Worm (Caenorhabditis elegans) whole organism, L1 larva: ENCODE data around the gene F52G3.1.

Experiments
- C04F5.9 ChIP-seq: sonication (generic microtip); optimal IDR thresholded peaks from 2 replicates; lab custom pipeline; 2016; ENCODE audit warnings: missing genetic modification characterization, missing compliant biosample characterization
- F16B12.6 ChIP-seq: fragments of 150-350 bp; optimal IDR thresholded peaks from 2 replicates; lab custom pipeline; 2014; ENCODE audit warnings: missing biosample characterization, missing genetic modification characterization
- Y116A8C.19 ChIP-seq: sonication (generic microtip); optimal IDR thresholded peaks from 2 replicates; lab custom pipeline; 2016; ENCODE audit warnings: missing compliant biosample characterization, missing genetic modification characterization, borderline replicate concordance
- aha-1 ChIP-seq: fragments of 150-350 bp; optimal IDR thresholded peaks from 2 replicates; lab custom pipeline; 2014; ENCODE audit warnings: missing biosample characterization, missing genetic modification characterization
- alr-1 ChIP-seq: fragments of 200-800 bp; sonication (Bioruptor generic); optimal IDR thresholded peaks from 2 replicates; lab custom pipeline; 2018; ENCODE audit warnings: borderline replicate concordance, mild to moderate bottlenecking, missing genetic modification characterization, missing compliant biosample characterization
- aly-2 ChIP-seq: fragments of 150-350 bp; optimal IDR thresholded peaks from 2 replicates; lab custom pipeline; 2014; ENCODE audit warnings: missing biosample characterization, missing genetic modification characterization
- ama-1 ChIP-seq: fragments of 150-350 bp; optimal IDR thresholded peaks from 2 replicates; lab custom pipeline; 2014
- ceh-63 ChIP-seq: fragments of 200-800 bp; sonication (Bioruptor generic); optimal IDR thresholded peaks from 2 replicates; lab custom pipeline; 2018; ENCODE audit warnings: mild to moderate bottlenecking, missing genetic modification characterization, missing compliant biosample characterization
- ceh-82 ChIP-seq, 3 experiments: fragments of 150-350 bp in 1 of 3; sonication (generic microtip) in 2 of 3; optimal IDR thresholded peaks; 2 replicates each; lab custom pipeline; 2014 to 2017; ENCODE audit warnings: missing biosample characterization in 3 of 3, missing genetic modification characterization in 3 of 3
- ceh-88 ChIP-seq: fragments of 200-800 bp; sonication (Bioruptor generic); IDR thresholded peaks from 2 replicates; pipeline ENCODE4 v1.3.6; 2022; ENCODE audit warnings: missing genetic modification characterization, missing compliant biosample characterization
- ces-1 ChIP-seq: fragments of 150-350 bp; optimal IDR thresholded peaks from 2 replicates; lab custom pipeline; 2014; ENCODE audit warnings: missing biosample characterization, missing genetic modification reagents, missing genetic modification characterization
- dpl-1 ChIP-seq, 3 experiments: fragments of 150-350 bp in 2 of 3; sonication (generic microtip) in 1 of 3; optimal IDR thresholded peaks; 2 replicates each; lab custom pipeline; 2014 to 2017; ENCODE audit warnings: missing biosample characterization in 3 of 3, missing genetic modification characterization in 3 of 3, missing genetic modification reagents in 3 of 3
- efl-1 ChIP-seq, 4 experiments: fragments of 150-350 bp; optimal IDR thresholded peaks in 3 of 4; peaks in 1 of 4; 1 replicate in 1 of 4; 2 replicates in 3 of 4; lab custom pipeline; 2014; ENCODE audit warnings: missing biosample characterization in 2 of 4, missing genetic modification characterization in 2 of 4, missing genetic modification reagents in 2 of 4
- efl-3 ChIP-seq: fragments of 200-800 bp; sonication (Bioruptor generic); optimal IDR thresholded peaks from 2 replicates; lab custom pipeline; 2018; ENCODE audit warnings: mild to moderate bottlenecking, missing genetic modification characterization, missing compliant biosample characterization
- egl-13 ChIP-seq: sonication (generic microtip); optimal IDR thresholded peaks from 2 replicates; lab custom pipeline; 2016; ENCODE audit warnings: missing genotype, missing genetic modification reagents, missing genetic modification characterization, missing compliant biosample characterization
- egl-27 ChIP-seq, 2 experiments: fragments of 150-350 bp in 1 of 2; sonication (generic microtip); optimal IDR thresholded peaks; 3 replicates each; lab custom pipeline; 2017 to 2018; ENCODE audit warnings: missing biosample characterization in 2 of 2, missing genetic modification characterization in 2 of 2, missing genetic modification reagents in 2 of 2
- elt-2 ChIP-seq: sonication (generic microtip); optimal IDR thresholded peaks from 2 replicates; lab custom pipeline; 2016; ENCODE audit warnings: missing genetic modification characterization, mild to moderate bottlenecking, inconsistent platforms, missing compliant biosample characterization, missing genetic modification reagents
- elt-3 ChIP-seq, 6 experiments: fragments of 150-350 bp in 1 of 6; sonication (generic microtip); optimal IDR thresholded peaks; 2 replicates each; lab custom pipeline; 2017 to 2018; ENCODE audit warnings: missing biosample characterization in 6 of 6, missing genetic modification characterization in 6 of 6, inconsistent platforms in 1 of 6
- fkh-4 ChIP-seq: sonication (generic microtip); optimal IDR thresholded peaks from 2 replicates; lab custom pipeline; 2016; ENCODE audit warnings: missing compliant biosample characterization, missing genetic modification characterization, borderline replicate concordance
- fos-1 ChIP-seq: fragments of 150-350 bp; optimal IDR thresholded peaks from 2 replicates; lab custom pipeline; 2014; ENCODE audit warnings: missing biosample characterization, missing genetic modification characterization
- grh-1 ChIP-seq: fragments of 200-800 bp; sonication (Bioruptor generic); IDR thresholded peaks from 2 replicates; pipeline ENCODE4 v1.3.6; 2022; ENCODE audit warnings: missing genetic modification reagents, missing genetic modification characterization, missing compliant biosample characterization
- hlh-17 ChIP-seq: fragments of 200-800 bp; sonication (Bioruptor generic); optimal IDR thresholded peaks from 2 replicates; lab custom pipeline; 2018; ENCODE audit warnings: missing genetic modification characterization, mild to moderate bottlenecking, missing compliant biosample characterization, moderate library complexity, borderline replicate concordance
- hpl-2 ChIP-seq: fragments of 150-350 bp; optimal IDR thresholded peaks from 2 replicates; lab custom pipeline; 2014; ENCODE audit warnings: missing biosample characterization, missing genetic modification reagents, missing genetic modification characterization
- irx-1 ChIP-seq: sonication (generic microtip); optimal IDR thresholded peaks from 2 replicates; lab custom pipeline; 2016; ENCODE audit warnings: missing genetic modification characterization, missing compliant biosample characterization
- isw-1 ChIP-seq: fragments of 200-800 bp; sonication (Bioruptor generic); IDR thresholded peaks from 2 replicates; pipeline ENCODE4 v1.3.6; 2022; ENCODE audit warnings: missing genetic modification characterization, missing compliant biosample characterization
- jun-1 ChIP-seq: fragments of 150-350 bp; optimal IDR thresholded peaks from 2 replicates; lab custom pipeline; 2014; ENCODE audit warnings: missing biosample characterization, missing genetic modification reagents, missing genetic modification characterization
- lin-14 ChIP-seq: fragments of 200-800 bp; sonication (Bioruptor generic); optimal IDR thresholded peaks from 2 replicates; lab custom pipeline; 2018; ENCODE audit warnings: mild to moderate bottlenecking, missing genetic modification characterization, moderate library complexity, missing compliant biosample characterization
- lin-35 ChIP-seq, 2 experiments: fragments of 150-350 bp; optimal IDR thresholded peaks; 2 replicates each; lab custom pipeline; 2014; ENCODE audit warnings: missing biosample characterization in 2 of 2, missing genetic modification characterization in 2 of 2, missing genetic modification reagents in 2 of 2
- lin-39 ChIP-seq: fragments of 150-350 bp; optimal IDR thresholded peaks from 2 replicates; lab custom pipeline; 2014; ENCODE audit warnings: missing biosample characterization, missing genetic modification reagents, missing genetic modification characterization
- lir-3 ChIP-seq: sonication (generic microtip); optimal IDR thresholded peaks from 2 replicates; lab custom pipeline; 2016; ENCODE audit warnings: mild to moderate bottlenecking, missing genetic modification characterization, moderate library complexity, missing compliant biosample characterization; ENCODE audit not compliant: poor library complexity
- nhr-11 ChIP-seq: fragments of 150-350 bp; optimal IDR thresholded peaks from 2 replicates; lab custom pipeline; 2014; ENCODE audit warnings: missing biosample characterization, missing genetic modification characterization
- nhr-12 ChIP-seq: sonication (generic microtip); optimal IDR thresholded peaks from 2 replicates; lab custom pipeline; 2017; ENCODE audit warnings: missing biosample characterization, missing genetic modification characterization
- nhr-19 ChIP-seq: fragments of 200-800 bp; sonication (Bioruptor generic); conservative IDR thresholded peaks from 2 replicates; pipeline ENCODE4 v1.3.6; 2022; ENCODE audit warnings: missing genetic modification characterization, missing compliant biosample characterization
- nhr-71 ChIP-seq: sonication (generic microtip); optimal IDR thresholded peaks from 2 replicates; lab custom pipeline; 2016; ENCODE audit warnings: mild to moderate bottlenecking, missing genetic modification characterization, moderate library complexity, missing compliant biosample characterization
- nhr-85 ChIP-seq: sonication (generic microtip); peaks from one replicate; lab custom pipeline; 2016; ENCODE audit warnings: missing genetic modification characterization, inconsistent platforms, missing compliant biosample characterization
- pqm-1 ChIP-seq: sonication (generic microtip); optimal IDR thresholded peaks from 3 replicates; lab custom pipeline; 2017; ENCODE audit warnings: missing biosample characterization, missing genetic modification characterization
- rnt-1 ChIP-seq: sonication (generic microtip); optimal IDR thresholded peaks from 2 replicates; lab custom pipeline; 2016; ENCODE audit warnings: mild to moderate bottlenecking, missing genetic modification characterization, moderate library complexity, missing compliant biosample characterization
- skn-1 ChIP-seq: fragments of 150-350 bp; optimal IDR thresholded peaks from 2 replicates; lab custom pipeline; 2014; ENCODE audit warnings: missing biosample characterization, missing genetic modification characterization
- snu-23 ChIP-seq: sonication (generic microtip); optimal IDR thresholded peaks from 2 replicates; lab custom pipeline; 2016; ENCODE audit warnings: missing genetic modification characterization, missing compliant biosample characterization
- sup-37 ChIP-seq: fragments of 200-800 bp; sonication (Bioruptor generic); optimal IDR thresholded peaks from 2 replicates; lab custom pipeline; 2018; ENCODE audit warnings: mild to moderate bottlenecking, missing genetic modification characterization, missing compliant biosample characterization
- swsn-7 ChIP-seq: sonication (generic microtip); optimal IDR thresholded peaks from 2 replicates; lab custom pipeline; 2016; ENCODE audit warnings: missing genetic modification characterization, missing compliant biosample characterization
- tbx-2 ChIP-seq: sonication (generic microtip); optimal IDR thresholded peaks from 2 replicates; lab custom pipeline; 2016; ENCODE audit warnings: missing genetic modification characterization, missing compliant biosample characterization
- tlp-1 ChIP-seq: fragments of 150-350 bp; optimal IDR thresholded peaks from 2 replicates; lab custom pipeline; 2014; ENCODE audit warnings: missing biosample characterization, missing genetic modification characterization
- unc-30 ChIP-seq: sonication (generic microtip); optimal IDR thresholded peaks from 2 replicates; lab custom pipeline; 2017; ENCODE audit warnings: missing biosample characterization, missing genetic modification characterization
- unc-62 ChIP-seq: fragments of 150-350 bp; optimal IDR thresholded peaks from 2 replicates; lab custom pipeline; 2014; ENCODE audit warnings: missing biosample characterization, missing genetic modification reagents, missing genetic modification characterization
- unc-98 ChIP-seq: fragments of 200-800 bp; sonication (Bioruptor generic); IDR thresholded peaks from 2 replicates; pipeline ENCODE4 v1.3.6; 2022; ENCODE audit warnings: missing genetic modification characterization, missing compliant biosample characterization
- vab-15 ChIP-seq: sonication (generic microtip); optimal IDR thresholded peaks from 2 replicates; lab custom pipeline; 2017; ENCODE audit warnings: missing genotype, mild to moderate bottlenecking, missing genetic modification characterization, missing compliant biosample characterization
- zag-1 ChIP-seq: fragments of 150-350 bp; optimal IDR thresholded peaks from 2 replicates; lab custom pipeline; 2014; ENCODE audit warnings: missing biosample characterization, missing genetic modification characterization
- ztf-11 ChIP-seq, 2 experiments: sonication (generic microtip); optimal IDR thresholded peaks; 2 replicates each; lab custom pipeline; 2016 to 2017; ENCODE audit warnings: missing genetic modification characterization in 2 of 2, missing biosample characterization in 1 of 2, missing compliant biosample characterization in 1 of 2
- ztf-4 ChIP-seq: fragments of 150-350 bp; optimal IDR thresholded peaks from 2 replicates; lab custom pipeline; 2014; ENCODE audit warnings: missing biosample characterization, missing genetic modification characterization

F52G3.1 gene

ce11 chrX:16929560-16930332, 33.9 kb upstream of the F52G3.1 start (continued):
- TF ChIP-seq tlp-1 = no peak
- TF ChIP-seq lin-35 (GFP tag; optimal IDR thresholded peaks at IDR 0.05; lab: Kevin White, UChicago) = peak; percentile 81 to 92
- peak; percentile 84 for TF ChIP-seq hpl-2
- TF ChIP-seq unc-98 (GFP tag; lab: Robert Waterston, UW) = peak; percentile 72; the same call in 1 of the 2 replicates
- TF ChIP-seq skn-1 = peak; percentile 87
- TF ChIP-seq unc-62 (GFP tag; lab: Kevin White, UChicago) = no peak
- peak in 3 of 6 experiments; percentile 87 to 96 (median 95) for TF ChIP-seq elt-3 (tag; optimal IDR thresholded peaks at IDR 0.05; lab: Kevin White, UChicago)
- TF ChIP-seq snu-23 (GFP tag; lab: Kevin White, UChicago) = peak; percentile 99
- TF ChIP-seq F16B12.6 (tag; lab: Kevin White, UChicago) = no peak
- TF ChIP-seq ceh-82 (tag; optimal IDR thresholded peaks at IDR 0.05; lab: Kevin White, UChicago) = peak; percentile 72 to 94 (median 91)
- peak; percentile 99 for TF ChIP-seq jun-1
- TF ChIP-seq ceh-63 (GFP tag; lab: Kevin White, UChicago) = no peak
- TF ChIP-seq lin-14 (GFP tag; lab: Kevin White, UChicago) = peak; percentile 99
- peak; percentile 79 for TF ChIP-seq lin-39
- TF ChIP-seq irx-1 (tag; lab: Kevin White, UChicago) = peak; percentile 94
- peak; percentile 98 for TF ChIP-seq swsn-7 (tag; lab: Kevin White, UChicago)
- peak; percentile 84 for TF ChIP-seq rnt-1
- no peak for TF ChIP-seq alr-1
- TF ChIP-seq elt-2 = peak; percentile 82
- TF ChIP-seq egl-27 (tag; optimal IDR thresholded peaks at IDR 0.05; lab: Kevin White, UChicago) = peak; percentile 36 to 86
- peak; percentile 100 for TF ChIP-seq nhr-71
- peak; percentile 97 for TF ChIP-seq ztf-4
- peak; percentile 84 to 92 for TF ChIP-seq efl-1 (optimal IDR thresholded peaks at IDR 0.05; lab: Kevin White, UChicago)
- peak; percentile 60 to 96 for TF ChIP-seq efl-1 (GFP tag; optimal IDR thresholded peaks at IDR 0.05 in 1 of 2; lab: Kevin White, UChicago)
- peak; percentile 97 for TF ChIP-seq egl-13 (tag; lab: Kevin White, UChicago)
- peak; percentile 74 for TF ChIP-seq aha-1 (tag; lab: Kevin White, UChicago)
- peak; percentile 86 for TF ChIP-seq lir-3 (tag; lab: Kevin White, UChicago)
- peak; percentile 84 for TF ChIP-seq C04F5.9 (tag; lab: Kevin White, UChicago)
- no peak for TF ChIP-seq Y116A8C.19 (tag; lab: Kevin White, UChicago)
- TF ChIP-seq dpl-1 (GFP tag; optimal IDR thresholded peaks at IDR 0.05; lab: Kevin White, UChicago) = peak; percentile 55 to 72 (median 68)
- peak; percentile 99 for TF ChIP-seq nhr-85 (tag; lab: Kevin White, UChicago)
- peak; percentile 73 for TF ChIP-seq aly-2
- TF ChIP-seq fkh-4 (tag; lab: Kevin White, UChicago) = peak; percentile 19
- no peak for TF ChIP-seq ces-1 (GFP tag; lab: Kevin White, UChicago)
- TF ChIP-seq pqm-1 = peak; percentile 50
- TF ChIP-seq grh-1 (GFP tag; lab: Robert Waterston, UW) = peak; percentile 95
- peak in 1 of 2 experiments; percentile 88 for TF ChIP-seq ztf-11 (tag; optimal IDR thresholded peaks at IDR 0.05; lab: Kevin White, UChicago)
- peak; percentile 87 for TF ChIP-seq vab-15
- no peak for TF ChIP-seq efl-3 (GFP tag; lab: Kevin White, UChicago)
- peak; percentile 96 for TF ChIP-seq nhr-19 (GFP tag; lab: Robert Waterston, UW)
- peak; percentile 95 for TF ChIP-seq fos-1 (tag; lab: Kevin White, UChicago)
- no peak for TF ChIP-seq hlh-17 (GFP tag; lab: Kevin White, UChicago)
- peak; percentile 88 for TF ChIP-seq sup-37 (GFP tag; lab: Kevin White, UChicago)
- TF ChIP-seq isw-1 (GFP tag; lab: Robert Waterston, UW) = peak; percentile 91
- peak; percentile 91 for TF ChIP-seq ceh-88 (GFP tag; lab: Robert Waterston, UW)
- peak; percentile 15 for TF ChIP-seq unc-30 (tag; lab: Kevin White, UChicago)
- TF ChIP-seq nhr-12 (tag; lab: Kevin White, UChicago) = peak; percentile 70
- peak; percentile 91 for TF ChIP-seq zag-1 (tag; lab: Kevin White, UChicago)
- peak; percentile 94 for TF ChIP-seq nhr-11 (tag; lab: Kevin White, UChicago)
- peak; percentile 100 for TF ChIP-seq ama-1 (lab: Kevin White, UChicago)
- peak; percentile 99 for TF ChIP-seq tbx-2 (tag; lab: Kevin White, UChicago)
